Worm (Caenorhabditis elegans) whole organism, young adult: ENCODE results near the gene C13A2.3.

Source experiments
- K12H6.12 ChIP-seq: fragments of 200-800 bp; sonication (Bioruptor generic); optimal IDR thresholded peaks from 2 replicates; lab custom pipeline; 2018; ENCODE audit warnings: mild to moderate bottlenecking, missing genetic modification characterization, missing compliant biosample characterization
- nhr-90 ChIP-seq: sonication (generic microtip); optimal IDR thresholded peaks from 2 replicates; lab custom pipeline; 2016; ENCODE audit warnings: missing genotype, mild to moderate bottlenecking, missing genetic modification characterization, missing compliant biosample characterization
- snpc-1.3 ChIP-seq: sonication (generic microtip); optimal IDR thresholded peaks from 2 replicates; lab custom pipeline; 2017; ENCODE audit warnings: missing genetic modification characterization, mild to moderate bottlenecking, missing compliant biosample characterization, antibody characterized with exemption, moderate library complexity, missing genotype, missing genetic modification reagents; ENCODE audit not compliant: insufficient read depth
- tlf-1 ChIP-seq: fragments of 200-800 bp; sonication (Bioruptor generic); optimal IDR thresholded peaks from 2 replicates; lab custom pipeline; 2018; ENCODE audit warnings: mild to moderate bottlenecking, missing genetic modification characterization, missing compliant biosample characterization
- ztf-6 ChIP-seq: fragments of 200-800 bp; sonication (Bioruptor generic); IDR thresholded peaks from 2 replicates; pipeline ENCODE4 v1.3.6; 2022; ENCODE audit warnings: missing genetic modification reagents, missing genetic modification characterization, missing compliant biosample characterization

ce11 chrV:7328092-7328491 is 46.0 kb downstream of the C13A2.3 start, which contains the start of gene clec-7:
- TF ChIP-seq ztf-6 (no peak), K12H6.12 (tag; lab: Kevin White, UChicago) (no peak), tlf-1 (GFP tag; lab: Kevin White, UChicago) (no peak), snpc-1.3 (tag; lab: Kevin White, UChicago) (no peak), nhr-90 (tag; lab: Kevin White, UChicago) (no peak)
